Worm (Caenorhabditis elegans) whole organism, L4 larva: ENCODE results near the gene cpg-2.

Experiments
- dpl-1 ChIP-seq: fragments of 150-350 bp; optimal IDR thresholded peaks from 2 replicates; lab custom pipeline; 2014; ENCODE audit warnings: missing biosample characterization, missing genetic modification reagents, missing genetic modification characterization
- lin-13 ChIP-seq: fragments of 150-350 bp; optimal IDR thresholded peaks from 2 replicates; lab custom pipeline; 2014; ENCODE audit warnings: missing biosample characterization, missing genetic modification reagents, missing genetic modification characterization
- lsy-2 ChIP-seq, 2 experiments: fragments of 150-350 bp in 1 of 2; sonication (generic microtip) in 1 of 2; optimal IDR thresholded peaks; 2 replicates each; lab custom pipeline; 2014 to 2017; ENCODE audit warnings: missing biosample characterization in 2 of 2, missing genetic modification characterization in 2 of 2
- zip-2 ChIP-seq: fragments of 150-350 bp; optimal IDR thresholded peaks from 2 replicates; lab custom pipeline; 2014; ENCODE audit warnings: missing biosample characterization, missing genetic modification characterization

DNA sequence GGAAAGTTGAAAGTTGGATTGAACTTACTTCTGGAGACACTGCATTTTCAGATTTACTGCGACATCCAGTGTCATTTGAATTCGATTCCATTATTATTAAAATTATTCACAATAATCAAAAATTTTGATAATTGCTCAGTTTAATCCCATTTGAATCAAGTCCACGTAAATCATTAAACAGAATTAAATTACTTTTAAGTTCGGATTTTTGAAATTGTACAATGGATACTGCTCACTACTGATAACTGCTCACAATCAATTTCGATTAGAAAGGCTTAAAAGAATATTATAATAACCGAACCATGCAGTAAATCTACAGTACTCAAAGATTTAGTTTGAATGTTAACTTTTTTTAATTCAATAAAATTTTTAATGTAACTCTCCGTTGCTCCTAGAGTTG lies 39.6 kb downstream of the cpg-2 start, which contains the start of gene R01H2.4:
- TF ChIP-seq dpl-1, result no peak
- no peak for TF ChIP-seq lsy-2 (tag; optimal IDR thresholded peaks at IDR 0.05; lab: Kevin White, UChicago)
- no peak for TF ChIP-seq lin-13
- TF ChIP-seq zip-2 (tag; lab: Kevin White, UChicago), result no peak
